Worm (Caenorhabditis elegans) whole organism, young adult: ENCODE data around the gene gcy-1.

ENCODE experiments used
- B0035.1 ChIP-seq: sonication (generic microtip); optimal IDR thresholded peaks from 2 replicates; lab custom pipeline; 2016; ENCODE audit warnings: missing genetic modification characterization, mild to moderate bottlenecking, missing compliant biosample characterization, missing genotype, missing genetic modification reagents
- F23B12.7 ChIP-seq: sonication (generic microtip); optimal IDR thresholded peaks from 2 replicates; lab custom pipeline; 2017; ENCODE audit warnings: missing genetic modification characterization, mild to moderate bottlenecking, missing compliant biosample characterization, antibody characterized with exemption, moderate library complexity; ENCODE audit not compliant: insufficient read depth
- F52B5.7 ChIP-seq: sonication (generic microtip); optimal IDR thresholded peaks from 2 replicates; lab custom pipeline; 2016; ENCODE audit warnings: mild to moderate bottlenecking, missing genetic modification characterization, missing compliant biosample characterization
- K11D2.4 ChIP-seq: fragments of 200-800 bp; sonication (Bioruptor generic); IDR thresholded peaks from 2 replicates; pipeline ENCODE4 v1.3.6; 2022; ENCODE audit warnings: missing genetic modification reagents, missing genetic modification characterization, missing compliant biosample characterization
- T07F8.4 ChIP-seq: sonication (generic microtip); optimal IDR thresholded peaks from 2 replicates; lab custom pipeline; 2016; ENCODE audit warnings: mild to moderate bottlenecking, missing genetic modification characterization, moderate library complexity, missing compliant biosample characterization
- Y53G8AR.9 ChIP-seq: fragments of 200-800 bp; sonication (Bioruptor generic); conservative IDR thresholded peaks from 2 replicates; pipeline ENCODE4 v1.3.6; 2022; ENCODE audit warnings: missing genetic modification reagents, missing genetic modification characterization, missing compliant biosample characterization
- ama-1 ChIP-seq, 3 experiments: fragments of 150-350 bp in 1 of 3; sonication (generic microtip) in 2 of 3; optimal IDR thresholded peaks; 2 replicates each; lab custom pipeline; 2014 to 2018; ENCODE audit warnings: missing biosample characterization in 2 of 3, missing genetic modification characterization in 2 of 3, missing genetic modification reagents in 2 of 3
- aptf-3 ChIP-seq: fragments of 200-800 bp; sonication (Bioruptor generic); IDR thresholded peaks from 2 replicates; pipeline ENCODE4 v1.3.6; 2022; ENCODE audit warnings: missing genetic modification characterization, missing compliant biosample characterization
- bed-2 ChIP-seq: fragments of 200-800 bp; sonication (Bioruptor generic); IDR thresholded peaks from 2 replicates; pipeline ENCODE4 v1.3.6; 2022; ENCODE audit warnings: missing genetic modification reagents, missing genetic modification characterization, missing compliant biosample characterization
- ceh-91 ChIP-seq: fragments of 200-800 bp; sonication (Bioruptor generic); IDR thresholded peaks from 2 replicates; pipeline ENCODE4 v1.3.6; 2022; ENCODE audit warnings: missing genetic modification reagents, missing genetic modification characterization, missing compliant biosample characterization
- chd-7 ChIP-seq: sonication (generic microtip); optimal IDR thresholded peaks from 2 replicates; lab custom pipeline; 2016; ENCODE audit warnings: mild to moderate bottlenecking, missing genetic modification characterization, moderate library complexity, missing compliant biosample characterization
- efl-1 ChIP-seq: fragments of 150-350 bp; optimal IDR thresholded peaks from 2 replicates; lab custom pipeline; 2014; ENCODE audit warnings: missing biosample characterization, missing genetic modification reagents, missing genetic modification characterization
- egrh-3 ChIP-seq: fragments of 200-800 bp; sonication (Bioruptor generic); IDR thresholded peaks from 2 replicates; pipeline ENCODE4 v1.3.6; 2022; ENCODE audit warnings: missing genetic modification reagents, missing genetic modification characterization, missing compliant biosample characterization
- hmg-1.2 ChIP-seq: fragments of 200-800 bp; sonication (Bioruptor generic); IDR thresholded peaks from 2 replicates; pipeline ENCODE4 v1.3.6; 2022; ENCODE audit warnings: missing genetic modification reagents, missing genetic modification characterization, missing compliant biosample characterization
- hrde-1 ChIP-seq: sonication (generic microtip); optimal IDR thresholded peaks from 2 replicates; lab custom pipeline; 2016; ENCODE audit warnings: missing genetic modification characterization, mild to moderate bottlenecking, missing compliant biosample characterization, moderate library complexity, missing genotype, missing genetic modification reagents, borderline replicate concordance
- hsf-1 ChIP-seq: fragments of 200-800 bp; sonication (Bioruptor generic); IDR thresholded peaks from 2 replicates; pipeline ENCODE4 v1.3.6; 2022; ENCODE audit warnings: missing genetic modification reagents, missing genetic modification characterization, missing compliant biosample characterization
- lin-26 ChIP-seq: fragments of 200-800 bp; sonication (Bioruptor generic); IDR thresholded peaks from 2 replicates; pipeline ENCODE4 v1.3.6; 2022; ENCODE audit warnings: missing genetic modification reagents, missing genetic modification characterization, missing compliant biosample characterization
- lin-35 ChIP-seq, 3 experiments: fragments of 150-350 bp in 2 of 3; sonication (generic microtip) in 1 of 3; optimal IDR thresholded peaks; 2 replicates each; lab custom pipeline; 2014 to 2018; ENCODE audit warnings: missing biosample characterization in 3 of 3, missing genetic modification characterization in 3 of 3, missing genetic modification reagents in 3 of 3
- lin-40 ChIP-seq: sonication (generic microtip); optimal IDR thresholded peaks from 2 replicates; lab custom pipeline; 2016; ENCODE audit warnings: missing genetic modification characterization, mild to moderate bottlenecking, missing compliant biosample characterization, missing genotype, missing genetic modification reagents
- lir-1 ChIP-seq: fragments of 200-800 bp; sonication (Bioruptor generic); conservative IDR thresholded peaks from 2 replicates; pipeline ENCODE4 v1.3.6; 2022; ENCODE audit warnings: missing genetic modification reagents, missing genetic modification characterization, missing compliant biosample characterization
- lsl-1 ChIP-seq: fragments of 200-800 bp; sonication (Bioruptor generic); optimal IDR thresholded peaks from 2 replicates; lab custom pipeline; 2018; ENCODE audit warnings: mild to moderate bottlenecking, missing genetic modification characterization, moderate library complexity, missing compliant biosample characterization
- madf-3 ChIP-seq: fragments of 200-800 bp; sonication (Bioruptor generic); IDR thresholded peaks from 2 replicates; pipeline ENCODE4 v1.3.6; 2022; ENCODE audit warnings: missing genetic modification reagents, missing genetic modification characterization, missing compliant biosample characterization
- madf-6 ChIP-seq: fragments of 200-800 bp; sonication (Bioruptor generic); IDR thresholded peaks from 2 replicates; pipeline ENCODE4 v1.3.6; 2022; ENCODE audit warnings: missing genetic modification reagents, missing genetic modification characterization, missing compliant biosample characterization
- mxl-1 ChIP-seq: sonication (generic microtip); optimal IDR thresholded peaks from 2 replicates; lab custom pipeline; 2016; ENCODE audit warnings: missing genetic modification characterization, missing compliant biosample characterization
- nfyb-1 ChIP-seq: fragments of 200-800 bp; sonication (Bioruptor generic); IDR thresholded peaks from 2 replicates; pipeline ENCODE4 v1.3.6; 2022; ENCODE audit warnings: missing genetic modification reagents, missing genetic modification characterization, missing compliant biosample characterization
- nhr-179 ChIP-seq: sonication (generic microtip); optimal IDR thresholded peaks from 2 replicates; lab custom pipeline; 2016; ENCODE audit warnings: mild to moderate bottlenecking, missing genetic modification characterization, missing compliant biosample characterization
- nhr-27 ChIP-seq: fragments of 200-800 bp; sonication (Bioruptor generic); optimal IDR thresholded peaks from 2 replicates; lab custom pipeline; 2018; ENCODE audit warnings: mild to moderate bottlenecking, missing genetic modification characterization, moderate library complexity, missing compliant biosample characterization
- snpc-1.1 ChIP-seq: sonication (generic microtip); optimal IDR thresholded peaks from 2 replicates; lab custom pipeline; 2017; ENCODE audit warnings: missing genetic modification characterization, mild to moderate bottlenecking, missing compliant biosample characterization, antibody characterized with exemption, moderate library complexity, missing genotype, missing genetic modification reagents; ENCODE audit not compliant: insufficient read depth
- snpc-4 ChIP-seq, 5 experiments: fragments of 150-350 bp in 1 of 5; sonication (generic microtip) in 4 of 5; optimal IDR thresholded peaks; 2 replicates each; lab custom pipeline; 2014 to 2018; ENCODE audit warnings: missing genetic modification characterization in 5 of 5, missing biosample characterization in 3 of 5, antibody characterized with exemption in 2 of 5, mild to moderate bottlenecking in 2 of 5, missing compliant biosample characterization in 2 of 5, missing genotype in 2 of 5, moderate library complexity in 2 of 5, missing genetic modification reagents in 1 of 5
- somi-1 ChIP-seq: fragments of 200-800 bp; sonication (Bioruptor generic); optimal IDR thresholded peaks from 2 replicates; lab custom pipeline; 2018; ENCODE audit warnings: mild to moderate bottlenecking, missing genetic modification characterization, missing compliant biosample characterization
- unc-130 ChIP-seq: sonication (generic microtip); optimal IDR thresholded peaks from 2 replicates; lab custom pipeline; 2016; ENCODE audit warnings: missing genetic modification reagents, missing genetic modification characterization, missing compliant biosample characterization
- unc-62 ChIP-seq: fragments of 150-350 bp; optimal IDR thresholded peaks from 2 replicates; lab custom pipeline; 2014; ENCODE audit warnings: missing biosample characterization, missing genetic modification reagents, missing genetic modification characterization
- xnd-1 ChIP-seq: sonication (generic microtip); optimal IDR thresholded peaks from 2 replicates; lab custom pipeline; 2016; ENCODE audit warnings: missing genotype, missing genetic modification reagents, missing genetic modification characterization, missing compliant biosample characterization
- zfh-2 ChIP-seq: fragments of 200-800 bp; sonication (Bioruptor generic); conservative IDR thresholded peaks from 2 replicates; pipeline ENCODE4 v1.3.6; 2022; ENCODE audit warnings: missing genetic modification reagents, missing genetic modification characterization, missing compliant biosample characterization
- ztf-22 ChIP-seq: fragments of 200-800 bp; sonication (Bioruptor generic); optimal IDR thresholded peaks from 2 replicates; lab custom pipeline; 2018; ENCODE audit warnings: mild to moderate bottlenecking, missing genetic modification characterization, moderate library complexity, missing compliant biosample characterization

The gcy-1 gene

ce11 chrII:9497309-9497708 is 19.4 kb downstream of the gcy-1 start (continued):
- TF ChIP-seq T07F8.4 (tag; lab: Kevin White, UChicago) (no peak), somi-1 (GFP tag; lab: Kevin White, UChicago) (peak; percentile 18), B0035.1 (no peak), bed-2 (GFP tag; lab: Robert Waterston, UW) (no peak), nhr-27 (no peak)
- TF ChIP-seq, all 124 proteins: peak for 3

- TF ChIP-seq somi-1 (GFP tag; lab: Kevin White, UChicago) (peak; percentile 43), K11D2.4 (GFP tag; lab: Robert Waterston, UW) (0 out of 2 replicates have a peak, but pooled peaks have one; percentile 33), madf-3 (GFP tag; lab: Robert Waterston, UW) (no peak), zfh-2 (no peak), lsl-1 (no peak), chd-7 (tag; lab: Kevin White, UChicago) (no peak), snpc-1.1 (no peak), nhr-179 (tag; lab: Kevin White, UChicago) (no peak), efl-1 (GFP tag; lab: Kevin White, UChicago) (no peak), F52B5.7 (no peak), lir-1 (GFP tag; lab: Robert Waterston, UW) (no peak), Y53G8AR.9 (GFP tag; lab: Robert Waterston, UW) (no peak), lin-40 (tag; lab: Kevin White, UChicago) (peak; percentile 47), F23B12.7 (no peak), ama-1 (optimal IDR thresholded peaks at IDR 0.05; lab: Kevin White, UChicago) (no peak), ama-1 (GFP tag; optimal IDR thresholded peaks at IDR 0.05; lab: Kevin White, UChicago) (no peak), hsf-1 (GFP tag; lab: Robert Waterston, UW) (no peak), bed-2 (GFP tag; lab: Robert Waterston, UW) (no peak), snpc-4 (GFP tag; optimal IDR thresholded peaks at IDR 0.05; lab: Kevin White, UChicago) (no peak), snpc-4 (tag; optimal IDR thresholded peaks at IDR 0.05; lab: Kevin White, UChicago) (no peak)
These were observed 23.3 kb downstream of the gcy-1 start for ce11 chrII:9493242-9494058.

DNA sequence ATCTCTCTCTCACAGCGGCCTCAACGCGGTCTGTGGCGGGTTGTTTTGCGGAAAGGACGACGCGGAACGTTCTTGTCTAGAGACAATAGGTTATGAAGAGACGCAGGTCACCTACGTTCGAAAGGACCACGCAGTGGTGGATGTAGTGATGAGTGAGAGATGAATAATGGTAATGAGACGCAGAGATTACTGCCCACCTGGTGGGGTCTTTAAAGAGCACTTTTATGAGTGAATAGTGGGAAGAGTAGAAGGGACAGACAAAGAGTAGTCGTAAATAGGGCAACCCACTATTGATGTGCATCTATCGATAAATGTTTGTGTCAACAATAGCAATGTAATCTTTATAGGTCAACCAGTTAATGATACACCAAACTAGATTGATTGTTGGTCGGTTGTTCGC is 25.7 kb downstream of the gcy-1 start:
- TF ChIP-seq hmg-1.2, result peak; percentile 89
- 0 out of 2 replicates have a peak, but pooled peaks have one; percentile 39 for TF ChIP-seq lin-26
- no peak for TF ChIP-seq unc-62 (GFP tag; lab: Kevin White, UChicago)
- TF ChIP-seq lin-35 (GFP tag; optimal IDR thresholded peaks at IDR 0.05; lab: Kevin White, UChicago), result no peak
- 0 out of 2 replicates have a peak, but pooled peaks have one; percentile 6 for TF ChIP-seq bed-2 (GFP tag; lab: Robert Waterston, UW)
- no peak for TF ChIP-seq unc-130 (GFP tag; lab: Kevin White, UChicago)

DNA sequence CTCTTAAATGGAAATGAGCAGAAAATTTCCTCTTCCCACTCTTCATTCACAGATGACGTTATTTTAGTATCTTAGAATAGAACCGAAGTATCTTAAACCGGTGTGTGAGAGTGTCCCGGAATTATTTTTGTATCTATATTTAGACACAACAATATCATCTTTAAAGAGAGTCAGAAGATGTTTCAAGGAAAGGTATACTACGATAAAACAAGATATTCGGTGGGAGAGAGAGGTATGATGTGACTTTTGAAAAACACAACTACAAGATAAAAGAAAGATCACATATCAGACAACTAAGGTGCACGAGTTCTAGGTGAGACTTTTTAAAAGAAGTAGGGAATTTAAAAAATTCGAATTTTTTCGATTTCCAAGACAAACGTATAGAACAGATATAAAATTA is 26.1 kb downstream of the gcy-1 start:
- no peak for TF ChIP-seq ztf-22 (GFP tag; lab: Kevin White, UChicago)
- TF ChIP-seq madf-6 (GFP tag; lab: Robert Waterston, UW), result no peak
- TF ChIP-seq xnd-1 (tag; lab: Kevin White, UChicago), result no peak
- TF ChIP-seq aptf-3 (GFP tag; lab: Robert Waterston, UW), result no peak
- no peak for TF ChIP-seq mxl-1 (tag; lab: Kevin White, UChicago)
- TF ChIP-seq hrde-1 (tag; lab: Kevin White, UChicago), result no peak
- TF ChIP-seq nfyb-1, result no peak
- no peak for TF ChIP-seq ceh-91 (GFP tag; lab: Robert Waterston, UW)
- TF ChIP-seq chd-7 (tag; lab: Kevin White, UChicago), result no peak
- no peak for TF ChIP-seq egrh-3 (GFP tag; lab: Robert Waterston, UW)
